Worm (Caenorhabditis elegans) whole organism, L4 larva: ENCODE data around the gene C26B9.7.
A peak's percentile ranks its signal among the peaks of the same experiment; 100 is the strongest.

Source experiments
- F10B5.3 ChIP-seq: sonication (generic microtip); optimal IDR thresholded peaks from 2 replicates; lab custom pipeline; 2016; ENCODE audit warnings: mild to moderate bottlenecking, missing genetic modification characterization, missing compliant biosample characterization
- F37D6.2 ChIP-seq: sonication (generic microtip); optimal IDR thresholded peaks from 2 replicates; lab custom pipeline; 2016; ENCODE audit warnings: mild to moderate bottlenecking, missing genetic modification characterization, missing compliant biosample characterization
- F44E2.7 ChIP-seq: fragments of 200-800 bp; sonication (Bioruptor generic); IDR thresholded peaks from 2 replicates; pipeline ENCODE4 v2.1.2; 2022; ENCODE audit warnings: missing genetic modification characterization, missing compliant biosample characterization
- T20F7.1 ChIP-seq: fragments of 200-800 bp; sonication (Bioruptor generic); optimal IDR thresholded peaks from 2 replicates; lab custom pipeline; 2018; ENCODE audit warnings: mild to moderate bottlenecking, missing genetic modification characterization, missing compliant biosample characterization
- Y5F2A.4 ChIP-seq: fragments of 200-800 bp; sonication (Bioruptor generic); optimal IDR thresholded peaks from 2 replicates; lab custom pipeline; 2018; ENCODE audit warnings: mild to moderate bottlenecking, missing genetic modification characterization, missing compliant biosample characterization
- Y75B8A.6 ChIP-seq: fragments of 200-800 bp; sonication (Bioruptor generic); IDR thresholded peaks from 2 replicates; pipeline ENCODE4 v1.3.6; 2022; ENCODE audit warnings: missing genetic modification reagents, missing genetic modification characterization, missing compliant biosample characterization
- ZK337.2 ChIP-seq: fragments of 200-800 bp; sonication (Bioruptor generic); IDR thresholded peaks from 2 replicates; pipeline ENCODE4 v1.3.6; 2022; ENCODE audit warnings: missing genetic modification reagents, missing genetic modification characterization, missing compliant biosample characterization
- aly-2 ChIP-seq: sonication (generic microtip); optimal IDR thresholded peaks from 2 replicates; lab custom pipeline; 2018; ENCODE audit warnings: missing biosample characterization, missing genetic modification characterization
- ama-1 ChIP-seq: fragments of 150-350 bp; optimal IDR thresholded peaks from 2 replicates; lab custom pipeline; 2014; ENCODE audit warnings: inconsistent platforms, mixed read lengths
- arid-1 ChIP-seq: fragments of 200-800 bp; sonication (Bioruptor generic); conservative IDR thresholded peaks from 2 replicates; pipeline ENCODE4 v1.3.6; 2022; ENCODE audit warnings: missing genetic modification reagents, missing genetic modification characterization, missing compliant biosample characterization
- attf-4 ChIP-seq: sonication (generic microtip); optimal IDR thresholded peaks from 3 replicates; lab custom pipeline; 2017; ENCODE audit warnings: missing biosample characterization, missing genetic modification characterization
- ceh-20 ChIP-seq: fragments of 200-800 bp; sonication (Bioruptor generic); IDR thresholded peaks from 2 replicates; pipeline ENCODE4 v1.3.6; 2022; ENCODE audit warnings: missing genetic modification reagents, missing genetic modification characterization, missing compliant biosample characterization
- ceh-44 ChIP-seq: fragments of 200-800 bp; sonication (Bioruptor generic); IDR thresholded peaks from 2 replicates; pipeline ENCODE4 v1.3.6; 2022; ENCODE audit warnings: missing genetic modification reagents, missing genetic modification characterization, missing compliant biosample characterization
- ces-1 ChIP-seq: fragments of 150-350 bp; sonication (generic microtip); optimal IDR thresholded peaks from 4 replicates; lab custom pipeline; 2014; ENCODE audit warnings: missing biosample characterization, missing genetic modification reagents, missing genetic modification characterization
- daf-19 ChIP-seq: fragments of 200-800 bp; sonication (Bioruptor generic); conservative IDR thresholded peaks from 2 replicates; pipeline ENCODE4 v1.3.6; 2022; ENCODE audit warnings: missing genetic modification characterization, missing compliant biosample characterization
- daf-8 ChIP-seq: fragments of 200-800 bp; sonication (Bioruptor generic); IDR thresholded peaks from 2 replicates; pipeline ENCODE4 v1.3.6; 2022; ENCODE audit warnings: missing genetic modification characterization, missing compliant biosample characterization
- dmd-6 ChIP-seq: fragments of 200-800 bp; sonication (Bioruptor generic); IDR thresholded peaks from 2 replicates; pipeline ENCODE4 v1.3.6; 2022; ENCODE audit warnings: missing genetic modification reagents, missing genetic modification characterization, missing compliant biosample characterization
- dmd-9 ChIP-seq: fragments of 200-800 bp; sonication (Bioruptor generic); IDR thresholded peaks from 2 replicates; pipeline ENCODE4 v1.3.6; 2022; ENCODE audit warnings: missing genetic modification reagents, missing genetic modification characterization, missing compliant biosample characterization
- dpl-1 ChIP-seq: fragments of 150-350 bp; optimal IDR thresholded peaks from 2 replicates; lab custom pipeline; 2014; ENCODE audit warnings: missing biosample characterization, missing genetic modification reagents, missing genetic modification characterization
- duxl-1 ChIP-seq: sonication (generic microtip); optimal IDR thresholded peaks from 2 replicates; lab custom pipeline; 2016; ENCODE audit warnings: mild to moderate bottlenecking, missing genetic modification characterization, moderate library complexity, missing compliant biosample characterization; ENCODE audit not compliant: poor library complexity
- hlh-11 ChIP-seq: fragments of 200-800 bp; sonication (Bioruptor generic); optimal IDR thresholded peaks from 2 replicates; lab custom pipeline; 2018; ENCODE audit warnings: mild to moderate bottlenecking, missing genetic modification characterization, missing compliant biosample characterization
- hlh-30 ChIP-seq: sonication (generic microtip); optimal IDR thresholded peaks from 2 replicates; lab custom pipeline; 2017; ENCODE audit warnings: antibody characterized with exemption, mild to moderate bottlenecking, missing genetic modification characterization, missing compliant biosample characterization; ENCODE audit not compliant: insufficient read depth
- lin-1 ChIP-seq: fragments of 200-800 bp; sonication (Bioruptor generic); IDR thresholded peaks from 2 replicates; pipeline ENCODE4 v1.3.6; 2022; ENCODE audit warnings: missing genetic modification reagents, missing genetic modification characterization, missing compliant biosample characterization
- lin-29 ChIP-seq: fragments of 200-800 bp; sonication (Bioruptor generic); IDR thresholded peaks from 2 replicates; pipeline ENCODE4 v1.3.6; 2022; ENCODE audit warnings: missing genetic modification reagents, missing genetic modification characterization, missing compliant biosample characterization
- madf-5 ChIP-seq, 2 experiments: fragments of 200-800 bp; sonication (Bioruptor generic); IDR thresholded peaks; 2 replicates each; pipeline ENCODE4 v1.3.6; 2022; ENCODE audit warnings: missing compliant biosample characterization in 2 of 2, missing genetic modification characterization in 2 of 2
- mdl-1 ChIP-seq, 2 experiments: fragments of 150-350 bp in 1 of 2; sonication (generic microtip) in 1 of 2; optimal IDR thresholded peaks; 2 replicates each; lab custom pipeline; 2014 to 2017; ENCODE audit warnings: missing biosample characterization in 2 of 2, missing genetic modification characterization in 2 of 2
- mep-1 ChIP-seq: fragments of 150-350 bp; sonication (generic microtip); optimal IDR thresholded peaks from 3 replicates; lab custom pipeline; 2014; ENCODE audit warnings: missing biosample characterization, missing genetic modification characterization
- mxl-2 ChIP-seq: fragments of 200-800 bp; sonication (Bioruptor generic); conservative IDR thresholded peaks from 2 replicates; pipeline ENCODE4 v1.3.6; 2022; ENCODE audit warnings: missing genetic modification reagents, missing genetic modification characterization, missing compliant biosample characterization
- mxl-3 ChIP-seq: fragments of 200-800 bp; sonication (Bioruptor generic); optimal IDR thresholded peaks from 2 replicates; lab custom pipeline; 2018; ENCODE audit warnings: mild to moderate bottlenecking, missing genetic modification characterization, missing compliant biosample characterization
- nhr-102 ChIP-seq: sonication (generic microtip); optimal IDR thresholded peaks from 2 replicates; lab custom pipeline; 2016; ENCODE audit warnings: mild to moderate bottlenecking, missing genetic modification characterization, moderate library complexity, missing compliant biosample characterization
- nhr-28 ChIP-seq: fragments of 150-350 bp; optimal IDR thresholded peaks from 2 replicates; lab custom pipeline; 2014; ENCODE audit warnings: missing biosample characterization, missing genetic modification characterization
- nhr-48 ChIP-seq: sonication (generic microtip); optimal IDR thresholded peaks from 2 replicates; lab custom pipeline; 2016; ENCODE audit warnings: mild to moderate bottlenecking, missing genetic modification characterization, missing compliant biosample characterization
- pha-4 ChIP-seq, 2 experiments: fragments of 150-350 bp in 1 of 2; fragments of 200-800 bp in 1 of 2; sonication (Bioruptor generic) in 1 of 2; IDR thresholded peaks in 1 of 2; optimal IDR thresholded peaks in 1 of 2; 2 replicates each; pipeline versions ENCODE4 v1.3.6 to Lab custom; 2014 to 2022; ENCODE audit warnings: missing genetic modification characterization in 2 of 2, missing genetic modification reagents in 2 of 2, missing biosample characterization in 1 of 2, missing compliant biosample characterization in 1 of 2
- php-3 ChIP-seq: fragments of 200-800 bp; sonication (Bioruptor generic); IDR thresholded peaks from 2 replicates; pipeline ENCODE4 v1.3.6; 2022; ENCODE audit warnings: missing genetic modification reagents, missing genetic modification characterization, missing compliant biosample characterization
- rbr-2 ChIP-seq: sonication (generic microtip); optimal IDR thresholded peaks from 2 replicates; lab custom pipeline; 2016; ENCODE audit warnings: missing genotype, missing genetic modification characterization, missing compliant biosample characterization
- sdz-12 ChIP-seq: fragments of 200-800 bp; sonication (Bioruptor generic); optimal IDR thresholded peaks from 2 replicates; lab custom pipeline; 2018; ENCODE audit warnings: mild to moderate bottlenecking, missing genetic modification characterization, missing compliant biosample characterization
- set-16 ChIP-seq: fragments of 200-800 bp; sonication (Bioruptor generic); IDR thresholded peaks from 2 replicates; pipeline ENCODE4 v1.3.6; 2022; ENCODE audit warnings: missing genetic modification reagents, missing genetic modification characterization, missing compliant biosample characterization
- snpc-4 ChIP-seq: fragments of 150-350 bp; optimal IDR thresholded peaks from 2 replicates; lab custom pipeline; 2014; ENCODE audit warnings: missing biosample characterization, missing genetic modification characterization
- spr-1 ChIP-seq: sonication (generic microtip); optimal IDR thresholded peaks from 2 replicates; lab custom pipeline; 2016; ENCODE audit warnings: mild to moderate bottlenecking, missing genetic modification characterization, missing compliant biosample characterization
- tra-1 ChIP-seq: fragments of 200-800 bp; sonication (Bioruptor generic); IDR thresholded peaks from 2 replicates; pipeline ENCODE4 v1.3.6; 2022; ENCODE audit warnings: missing genetic modification reagents, missing genetic modification characterization, missing compliant biosample characterization
- unc-39 ChIP-seq: sonication (generic microtip); optimal IDR thresholded peaks from 2 replicates; lab custom pipeline; 2017; ENCODE audit warnings: missing biosample characterization, missing genetic modification characterization
- vab-7 ChIP-seq: fragments of 200-800 bp; sonication (Bioruptor generic); IDR thresholded peaks from 2 replicates; pipeline ENCODE4 v1.3.6; 2022; ENCODE audit warnings: missing genetic modification reagents, missing genetic modification characterization, missing compliant biosample characterization
- zag-1 ChIP-seq: fragments of 150-350 bp; optimal IDR thresholded peaks from 2 replicates; lab custom pipeline; 2014; ENCODE audit warnings: missing biosample characterization, missing genetic modification characterization
- zip-2 ChIP-seq: fragments of 150-350 bp; optimal IDR thresholded peaks from 2 replicates; lab custom pipeline; 2014; ENCODE audit warnings: missing biosample characterization, missing genetic modification characterization
- ztf-11 ChIP-seq: fragments of 150-350 bp; optimal IDR thresholded peaks from 2 replicates; lab custom pipeline; 2014; ENCODE audit warnings: missing biosample characterization, missing genetic modification characterization
- ztf-7 ChIP-seq: fragments of 150-350 bp; optimal IDR thresholded peaks from 2 replicates; lab custom pipeline; 2014; ENCODE audit warnings: missing biosample characterization, missing genetic modification characterization

The C26B9.7 gene

DNA sequence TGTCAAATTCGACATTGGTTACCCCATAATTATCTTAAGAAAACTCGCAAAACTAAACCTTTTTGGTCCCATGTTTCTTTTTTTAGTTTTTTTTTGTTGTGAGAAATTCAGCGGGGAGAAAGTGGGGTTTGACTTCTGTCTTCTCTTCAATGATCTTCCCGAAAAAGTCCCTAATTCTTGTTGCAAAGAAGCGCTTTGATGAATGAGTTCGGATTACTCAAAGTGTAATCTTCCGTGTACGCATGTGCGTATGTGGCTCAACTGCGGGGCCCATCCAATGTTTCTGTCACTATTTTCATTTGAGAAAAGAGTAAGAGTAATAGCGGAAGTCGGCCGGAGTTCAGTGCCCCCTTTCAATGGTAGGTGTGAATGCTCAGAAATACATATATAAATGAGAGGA is 30.9 kb upstream of the C26B9.7 start:
- TF ChIP-seq aly-2 (tag; lab: Kevin White, UChicago) (no peak), dmd-6 (GFP tag; lab: Robert Waterston, UW) (no peak), zip-2 (tag; lab: Kevin White, UChicago) (no peak), ZK337.2 (GFP tag; lab: Robert Waterston, UW) (no peak), Y5F2A.4 (no peak), hlh-11 (no peak), daf-8 (GFP tag; lab: Robert Waterston, UW) (no peak)

DNA sequence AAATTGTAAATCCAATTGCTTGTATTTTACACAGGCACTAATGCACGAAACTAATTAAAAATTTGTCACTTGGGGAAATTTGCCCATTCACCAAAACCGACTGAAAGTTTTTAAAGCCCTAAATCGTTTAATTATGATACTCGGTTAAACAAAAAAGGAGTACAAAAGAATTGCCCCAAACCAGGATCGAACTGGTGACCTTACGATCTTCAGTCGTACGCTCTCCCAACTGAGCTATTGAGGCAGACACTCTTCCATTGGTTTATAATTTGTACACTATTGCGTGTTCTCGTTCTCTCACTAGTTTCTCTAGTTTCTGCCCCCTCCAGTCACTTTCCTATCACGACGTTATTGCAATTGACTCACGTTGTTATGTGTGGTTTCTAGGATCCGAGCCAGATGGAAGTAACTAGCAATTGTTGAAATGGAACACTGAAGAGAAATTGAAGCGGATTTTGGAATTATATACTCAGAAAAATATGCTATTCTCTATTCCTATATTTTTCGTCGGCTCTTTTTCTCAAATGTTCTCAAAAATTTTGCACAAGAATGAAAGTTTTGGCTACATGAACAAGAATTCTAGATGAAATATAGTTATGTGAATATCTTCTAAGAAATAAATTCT is 22.8 kb upstream of the C26B9.7 start:
- TF ChIP-seq vab-7 (GFP tag; lab: Robert Waterston, UW) (peak; percentile 72; the same call in 1 of the 2 replicates), hlh-30 (tag; lab: Kevin White, UChicago) (peak; percentile 42), ztf-7 (tag; lab: Kevin White, UChicago) (peak; percentile 68), php-3 (GFP tag; lab: Robert Waterston, UW) (no peak; the same call in 1 of the 2 replicates), Y5F2A.4 (peak; percentile 29), snpc-4 (tag; lab: Kevin White, UChicago) (peak; percentile 15), arid-1 (GFP tag; lab: Robert Waterston, UW) (peak; percentile 61; the same call in 1 of the 2 replicates), ama-1 (lab: Kevin White, UChicago) (no peak), nhr-28 (tag; lab: Kevin White, UChicago) (peak; percentile 13), F10B5.3 (no peak), mxl-2 (GFP tag; lab: Robert Waterston, UW) (peak; percentile 64; the same call in 1 of the 2 replicates), zag-1 (no peak), F37D6.2 (tag; lab: Kevin White, UChicago) (peak; percentile 51), zip-2 (tag; lab: Kevin White, UChicago) (peak; percentile 39), F44E2.7 (GFP tag; lab: Robert Waterston, UW) (peak; percentile 86; the same call in 1 of the 2 replicates), ceh-44 (GFP tag; lab: Robert Waterston, UW) (no peak), tra-1 (GFP tag; lab: Robert Waterston, UW) (0 out of 2 replicates have a peak, but pooled peaks have one; percentile 31), ZK337.2 (GFP tag; lab: Robert Waterston, UW) (peak; percentile 61; the same call in 1 of the 2 replicates), mxl-3 (peak; percentile 63), pha-4 (GFP tag; IDR thresholded peaks at IDR 0.05; lab: Robert Waterston, UW) (peak; percentile 58; the same call in 1 of the 2 replicates), pha-4 (tag; optimal IDR thresholded peaks at IDR 0.05; lab: Kevin White, UChicago) (no peak), nhr-48 (tag; lab: Kevin White, UChicago) (peak; percentile 53), mdl-1 (tag; optimal IDR thresholded peaks at IDR 0.05; lab: Kevin White, UChicago) (no peak), ceh-20 (GFP tag; lab: Robert Waterston, UW) (0 out of 2 replicates have a peak, but pooled peaks have one; percentile 60), mep-1 (tag; lab: Kevin White, UChicago) (peak; percentile 39), dpl-1 (peak; percentile 20), attf-4 (peak; percentile 47), ztf-11 (tag; lab: Kevin White, UChicago) (no peak), lin-1 (peak; percentile 67; the same call in 1 of the 2 replicates), daf-19 (GFP tag; lab: Robert Waterston, UW) (peak; percentile 77), duxl-1 (tag; lab: Kevin White, UChicago) (no peak), Y75B8A.6 (0 out of 2 replicates have a peak, but pooled peaks have one; percentile 13), spr-1 (tag; lab: Kevin White, UChicago) (peak; percentile 11), set-16 (GFP tag; lab: Robert Waterston, UW) (no peak), dmd-9 (GFP tag; lab: Robert Waterston, UW) (peak; percentile 64; the same call in 1 of the 2 replicates), madf-5 (GFP tag; IDR thresholded peaks at IDR 0.05; lab: Robert Waterston, UW) (0 out of 4 replicates have a peak, but pooled peaks of 1 of the 2 experiments have one; percentile 53), unc-39 (tag; lab: Kevin White, UChicago) (no peak), T20F7.1 (GFP tag; lab: Kevin White, UChicago) (peak; percentile 18), dmd-6 (GFP tag; lab: Robert Waterston, UW) (peak; percentile 57), nhr-102 (tag; lab: Kevin White, UChicago) (no peak), rbr-2 (tag; lab: Kevin White, UChicago) (peak; percentile 61), ces-1 (GFP tag; lab: Kevin White, UChicago) (no peak), lin-29 (peak; percentile 33; the same call in 1 of the 2 replicates), sdz-12 (GFP tag; lab: Kevin White, UChicago) (peak; percentile 58)
